Fruit fly (Drosophila melanogaster) whole organism, wandering third instar larva: ENCODE measurements around the gene CG9921.

Experiments used
- Abd-B ChIP-seq: fragments of >200 bp; optimal IDR thresholded peaks from 2 replicates; lab custom pipeline; 2017; ENCODE audit warnings: missing biosample characterization, missing genetic modification characterization
- CG32264 ChIP-seq: fragments of 200-800 bp; sonication (Bioruptor generic); optimal IDR thresholded peaks from 2 replicates; lab custom pipeline; 2016; ENCODE audit warnings: missing biosample characterization, missing genetic modification characterization
- CG9705 ChIP-seq: fragments of 200-800 bp; sonication (Bioruptor generic); optimal IDR thresholded peaks from 2 replicates; lab custom pipeline; 2018; ENCODE audit warnings: missing biosample characterization, mild to moderate bottlenecking, missing genetic modification characterization
- CrebA ChIP-seq: fragments of 200-800 bp; sonication (Bioruptor generic); optimal IDR thresholded peaks from 2 replicates; lab custom pipeline; 2016; ENCODE audit warnings: missing biosample characterization, mild to moderate bottlenecking, missing genetic modification characterization, borderline replicate concordance
- Dfd ChIP-seq: fragments of >200 bp; optimal IDR thresholded peaks from 2 replicates; lab custom pipeline; 2017; ENCODE audit warnings: missing biosample characterization, missing genetic modification characterization
- Dif ChIP-seq: fragments of 200-275, 200-300 bp; sonication (Bioruptor generic); optimal IDR thresholded peaks from 2 replicates; lab custom pipeline; 2018; ENCODE audit warnings: missing biosample characterization, missing genetic modification characterization; ENCODE audit not compliant: partially characterized antibody
- GATAd ChIP-seq: sonication (Bioruptor generic); optimal IDR thresholded peaks from 2 replicates; lab custom pipeline; 2016; ENCODE audit warnings: missing biosample characterization, missing genetic modification characterization
- HLH106 ChIP-seq: fragments of 200-800 bp; optimal IDR thresholded peaks from 3 replicates; lab custom pipeline; 2019; ENCODE audit warnings: missing biosample characterization, mild to moderate bottlenecking, missing genetic modification characterization, moderate library complexity
- Hnf4 ChIP-seq: fragments of 200-800 bp; sonication (Bioruptor generic); optimal IDR thresholded peaks from 2 replicates; lab custom pipeline; 2016; ENCODE audit warnings: missing biosample characterization, mild to moderate bottlenecking, missing genetic modification characterization
- Hr83 ChIP-seq: fragments of 200-300 bp; sonication (Bioruptor generic); optimal IDR thresholded peaks from 2 replicates; lab custom pipeline; 2016; ENCODE audit warnings: missing biosample characterization, mild to moderate bottlenecking, missing genetic modification characterization, moderate library complexity; ENCODE audit not compliant: poor library complexity, severe bottlenecking
- Jra ChIP-seq: sonication (Bioruptor generic); optimal IDR thresholded peaks from 2 replicates; lab custom pipeline; 2016; ENCODE audit warnings: missing biosample characterization, missing genetic modification characterization
- Mio ChIP-seq: sonication (Bioruptor generic); optimal IDR thresholded peaks from 2 replicates; lab custom pipeline; 2016; ENCODE audit warnings: missing biosample characterization, missing genetic modification characterization
- Myc ChIP-seq: fragments of >200 bp; optimal IDR thresholded peaks from 2 replicates; lab custom pipeline; 2017
- N ChIP-seq: fragments of >200 bp; optimal IDR thresholded peaks from 2 replicates; lab custom pipeline; 2018; ENCODE audit warnings: missing biosample characterization, missing external identifiers, missing genetic modification characterization
- OdsH ChIP-seq: fragments of 200-800 bp; sonication (Bioruptor generic); optimal IDR thresholded peaks from 2 replicates; lab custom pipeline; 2016; ENCODE audit warnings: missing biosample characterization, mild to moderate bottlenecking, missing genetic modification characterization
- Rel ChIP-seq, 2 experiments: fragments of 200-800 bp; sonication (Bioruptor generic) in 1 of 2; optimal IDR thresholded peaks; 2 replicates in 1 of 2; 3 replicates in 1 of 2; lab custom pipeline; 2016 to 2019; ENCODE audit warnings: mild to moderate bottlenecking in 2 of 2, missing biosample characterization in 2 of 2, missing genetic modification characterization in 2 of 2, moderate library complexity in 1 of 2
- Sp1 ChIP-seq: fragments of 200-800 bp; sonication (Bioruptor generic); optimal IDR thresholded peaks from 3 replicates; lab custom pipeline; 2019; ENCODE audit warnings: missing biosample characterization, mild to moderate bottlenecking, missing genetic modification characterization, moderate library complexity
- Vsx2 ChIP-seq: fragments of 200-300, 225-300 bp; sonication (Bioruptor generic); optimal IDR thresholded peaks from 2 replicates; lab custom pipeline; 2018; ENCODE audit warnings: missing biosample characterization, missing genetic modification characterization; ENCODE audit not compliant: partially characterized antibody
- brk ChIP-seq: fragments of 200-800 bp; sonication (Bioruptor generic); optimal IDR thresholded peaks from 2 replicates; lab custom pipeline; 2016; ENCODE audit warnings: missing biosample characterization, mild to moderate bottlenecking, missing genetic modification characterization
- dl ChIP-seq, 2 experiments: fragments of 175-275, 200-275 bp in 1 of 2; fragments of 200-275 bp in 1 of 2; sonication (Bioruptor generic); optimal IDR thresholded peaks; lab custom pipeline; 2018; ENCODE audit warnings: mild to moderate bottlenecking in 2 of 2, missing biosample characterization in 2 of 2, missing genetic modification characterization in 2 of 2, moderate library complexity in 2 of 2; ENCODE audit not compliant: partially characterized antibody in 2 of 2, insufficient read depth in 1 of 2
- dsf ChIP-seq: sonication (Bioruptor generic); optimal IDR thresholded peaks from 2 replicates; lab custom pipeline; 2016; ENCODE audit warnings: missing biosample characterization, missing genetic modification characterization, borderline replicate concordance
- foxo ChIP-seq, 2 experiments: fragments of 200-800 bp; sonication (Bioruptor generic); optimal IDR thresholded peaks; 2 replicates in 1 of 2; 3 replicates in 1 of 2; lab custom pipeline; 2016 to 2017; ENCODE audit warnings: missing biosample characterization in 2 of 2, missing genetic modification characterization in 2 of 2
- fru ChIP-seq: fragments of 200-800 bp; sonication (Bioruptor generic); optimal IDR thresholded peaks from 3 replicates; lab custom pipeline; 2016; ENCODE audit warnings: missing biosample characterization, mild to moderate bottlenecking, missing genetic modification characterization
- h ChIP-seq: fragments of 200-800 bp; sonication (Bioruptor generic); optimal IDR thresholded peaks from 3 replicates; lab custom pipeline; 2016; ENCODE audit warnings: missing biosample characterization, mild to moderate bottlenecking, missing genetic modification characterization
- jim ChIP-seq: fragments of 175-275, 200-325 bp; sonication (Bioruptor generic); optimal IDR thresholded peaks from 2 replicates; lab custom pipeline; 2016; ENCODE audit warnings: missing biosample characterization, mild to moderate bottlenecking, missing genetic modification characterization
- lola ChIP-seq: fragments of >200 bp; optimal IDR thresholded peaks from 2 replicates; lab custom pipeline; 2017; ENCODE audit warnings: missing biosample characterization, missing genetic modification characterization
- pan ChIP-seq: fragments of >200 bp; optimal IDR thresholded peaks from 2 replicates; lab custom pipeline; 2017
- psq ChIP-seq: fragments of 200-800 bp; sonication (Bioruptor generic); optimal IDR thresholded peaks from 3 replicates; lab custom pipeline; 2017; ENCODE audit warnings: missing biosample characterization, mild to moderate bottlenecking, missing genetic modification characterization, moderate library complexity
- sage ChIP-seq: fragments of 200-800 bp; sonication (Bioruptor generic); optimal IDR thresholded peaks from 2 replicates; lab custom pipeline; 2016; ENCODE audit warnings: missing biosample characterization, mild to moderate bottlenecking, missing genetic modification characterization
- sv ChIP-seq: fragments of 200-800 bp; sonication (Bioruptor generic); optimal IDR thresholded peaks from 3 replicates; lab custom pipeline; 2016; ENCODE audit warnings: missing biosample characterization, missing genetic modification characterization
- tai ChIP-seq: sonication (Bioruptor generic); optimal IDR thresholded peaks from 2 replicates; lab custom pipeline; 2016; ENCODE audit warnings: missing biosample characterization, missing genetic modification characterization
- usp ChIP-seq: fragments of >200 bp; optimal IDR thresholded peaks from 2 replicates; lab custom pipeline; 2017; ENCODE audit warnings: missing biosample characterization, missing genetic modification characterization
- woc ChIP-seq: sonication (Bioruptor generic); optimal IDR thresholded peaks from 2 replicates; lab custom pipeline; 2016; ENCODE audit warnings: missing biosample characterization, mild to moderate bottlenecking, missing genetic modification characterization

Gene CG9921

dm6 chrX:16373541-16373940, 40.1 kb upstream of the CG9921 start:
- TF ChIP-seq Mio (GFP tag; lab: Kevin White, UChicago), result no peak
- peak; percentile 19 for TF ChIP-seq psq (GFP tag; lab: Kevin White, UChicago)
- TF ChIP-seq brk (GFP tag; lab: Kevin White, UChicago), result no peak
- no peak for TF ChIP-seq foxo (GFP tag; optimal IDR thresholded peaks at IDR 0.05; lab: Kevin White, UChicago)
- TF ChIP-seq OdsH (GFP tag; lab: Kevin White, UChicago), result peak; percentile 10

dm6 chrX:16372492-16373350, 39.3 kb upstream of the CG9921 start, which contains the start of gene Fur2:
TSS of gene Fur2 (plus strand) at chrX:16373086.
- TF ChIP-seq Dif (GFP tag; lab: Kevin White, UChicago), result no peak
- TF ChIP-seq GATAd (GFP tag; lab: Kevin White, UChicago), result no peak
- no peak for TF ChIP-seq pan (lab: Kevin White, UChicago)
- TF ChIP-seq brk (GFP tag; lab: Kevin White, UChicago), result no peak
- TF ChIP-seq Mio (GFP tag; lab: Kevin White, UChicago), result no peak
- TF ChIP-seq Rel (GFP tag; optimal IDR thresholded peaks at IDR 0.05; lab: Kevin White, UChicago), result peak; percentile 9
- no peak for TF ChIP-seq Rel (tag; optimal IDR thresholded peaks at IDR 0.05; lab: Kevin White, UChicago)

dm6 chrX:16371923-16372322, 38.5 kb upstream of the CG9921 start:
- TF ChIP-seq HLH106 (tag; lab: Kevin White, UChicago) (no peak), Sp1 (GFP tag; lab: Kevin White, UChicago) (no peak), OdsH (GFP tag; lab: Kevin White, UChicago) (peak; percentile 23), Myc (lab: Kevin White, UChicago) (no peak), Abd-B (GFP tag; lab: Kevin White, UChicago) (no peak), Jra (no peak), GATAd (GFP tag; lab: Kevin White, UChicago) (no peak), dsf (GFP tag; lab: Kevin White, UChicago) (no peak), Vsx2 (no peak), h (GFP tag; lab: Kevin White, UChicago) (no peak), foxo (GFP tag; optimal IDR thresholded peaks at IDR 0.05; lab: Kevin White, UChicago) (no peak), lola (no peak), usp (no peak), Hr83 (GFP tag; lab: Kevin White, UChicago) (no peak), jim (no peak), Mio (GFP tag; lab: Kevin White, UChicago) (no peak), fru (GFP tag; lab: Kevin White, UChicago) (peak; percentile 13), dl (GFP tag; optimal IDR thresholded peaks at IDR 0.05; lab: Kevin White, UChicago; ENCODE audit: insufficient read depth in 1 of 2, partially characterized antibody in 2 of 2) (no peak), psq (GFP tag; lab: Kevin White, UChicago) (no peak), woc (GFP tag; lab: Kevin White, UChicago) (no peak), Dif (GFP tag; lab: Kevin White, UChicago) (no peak), CG32264 (GFP tag; lab: Kevin White, UChicago) (no peak), CG9705 (GFP tag; lab: Kevin White, UChicago) (no peak), sage (GFP tag; lab: Kevin White, UChicago) (peak; percentile 19), tai (no peak)

- TF ChIP-seq Abd-B (GFP tag; lab: Kevin White, UChicago) (no peak), CrebA (GFP tag; lab: Kevin White, UChicago) (no peak), Mio (GFP tag; lab: Kevin White, UChicago) (no peak), sv (no peak), psq (GFP tag; lab: Kevin White, UChicago) (no peak), Rel (GFP tag; optimal IDR thresholded peaks at IDR 0.05; lab: Kevin White, UChicago) (no peak), Rel (tag; optimal IDR thresholded peaks at IDR 0.05; lab: Kevin White, UChicago) (no peak), foxo (GFP tag; optimal IDR thresholded peaks at IDR 0.05; lab: Kevin White, UChicago) (no peak), brk (GFP tag; lab: Kevin White, UChicago) (no peak), Dfd (GFP tag; lab: Kevin White, UChicago) (no peak), N (GFP tag; lab: Kevin White, UChicago) (no peak), Hnf4 (no peak), Jra (no peak), Sp1 (GFP tag; lab: Kevin White, UChicago) (no peak)
- TF ChIP-seq, all 38 proteins: peak for 0
Observed at dm6 chrX:16368585-16368984, 35.2 kb upstream of the CG9921 start.
